Fruit fly (Drosophila melanogaster) whole organism: ENCODE results near the gene CG5510.

Experiments used
- CG8478 ChIP-seq: fragments of >200 bp; optimal IDR thresholded peaks from 2 replicates; lab custom pipeline; 2018; ENCODE audit warnings: inconsistent platforms
- Dll ChIP-seq: fragments of >200 bp; optimal IDR thresholded peaks from 2 replicates; lab custom pipeline; 2017
- EcR ChIP-seq, 2 experiments: fragments of >200 bp; optimal IDR thresholded peaks; 2 replicates each; lab custom pipeline; 2017; ENCODE audit warnings: missing biosample characterization in 2 of 2, missing genetic modification characterization in 2 of 2, missing genetic modification reagents in 2 of 2
- pan ChIP-seq: fragments of >200 bp; optimal IDR thresholded peaks from 2 replicates; lab custom pipeline; 2017
- psq ChIP-seq: fragments of >200 bp; optimal IDR thresholded peaks from 2 replicates; lab custom pipeline; 2017
- usp ChIP-seq: fragments of >200 bp; optimal IDR thresholded peaks from 2 replicates; lab custom pipeline; 2017; ENCODE audit warnings: missing biosample characterization, missing genetic modification characterization, mixed read lengths

Gene CG5510

dm6 chr3R:24169362-24169761 lies at the start of gene CG5510:
Gene CG5510, minus strand, starts transcription at chr3R:24169562.
- no peak for TF ChIP-seq Dll (lab: Kevin White, UChicago)
- TF ChIP-seq psq: no peak
- no peak for TF ChIP-seq EcR (GFP tag; optimal IDR thresholded peaks at IDR 0.05; lab: Kevin White, UChicago)
- no peak for TF ChIP-seq pan (lab: Kevin White, UChicago)
- no peak for TF ChIP-seq CG8478
- no peak for TF ChIP-seq usp (GFP tag; lab: Kevin White, UChicago)

dm6 chr3R:24219093-24219492 lies 49.7 kb upstream of the CG5510 start:
- no peak for TF ChIP-seq pan (lab: Kevin White, UChicago)
- TF ChIP-seq usp (GFP tag; lab: Kevin White, UChicago): no peak
- no peak for TF ChIP-seq Dll (lab: Kevin White, UChicago)
- no peak for TF ChIP-seq psq
- TF ChIP-seq EcR (GFP tag; optimal IDR thresholded peaks at IDR 0.05; lab: Kevin White, UChicago): no peak
- TF ChIP-seq CG8478: no peak

- no peak for TF ChIP-seq usp (GFP tag; lab: Kevin White, UChicago)
- TF ChIP-seq Dll (lab: Kevin White, UChicago): peak; percentile 74
Measured at dm6 chr3R:24218565-24218964, 49.2 kb upstream of the CG5510 start, which contains the start of gene CG17786. Gene CG17786, minus strand, starts transcription at chr3R:24218718.

- TF ChIP-seq pan (lab: Kevin White, UChicago) (no peak), psq (no peak), Dll (lab: Kevin White, UChicago) (no peak), usp (GFP tag; lab: Kevin White, UChicago) (no peak), CG8478 (no peak), EcR (GFP tag; optimal IDR thresholded peaks at IDR 0.05; lab: Kevin White, UChicago) (no peak)
Measured at dm6 chr3R:24216017-24216416, 46.7 kb upstream of the CG5510 start.

- TF ChIP-seq usp (GFP tag; lab: Kevin White, UChicago): no peak
- TF ChIP-seq EcR (GFP tag; optimal IDR thresholded peaks at IDR 0.05; lab: Kevin White, UChicago): no peak
- TF ChIP-seq psq: no peak
Measured at dm6 chr3R:24213644-24214043, 44.3 kb upstream of the CG5510 start.

dm6 chr3R:24206341-24207114 lies 37.2 kb upstream of the CG5510 start:
- no peak for TF ChIP-seq CG8478
- TF ChIP-seq psq: no peak
- no peak for TF ChIP-seq EcR (GFP tag; optimal IDR thresholded peaks at IDR 0.05; lab: Kevin White, UChicago)
- no peak for TF ChIP-seq pan (lab: Kevin White, UChicago)

- TF ChIP-seq pan (lab: Kevin White, UChicago) (peak; percentile 90), usp (GFP tag; lab: Kevin White, UChicago) (no peak)
Measured at dm6 chr3R:24205935-24206334, 36.6 kb upstream of the CG5510 start.

- TF ChIP-seq CG8478 (no peak), pan (lab: Kevin White, UChicago) (no peak), EcR (GFP tag; optimal IDR thresholded peaks at IDR 0.05; lab: Kevin White, UChicago) (no peak), Dll (lab: Kevin White, UChicago) (peak; percentile 38)
Measured at dm6 chr3R:24205234-24205894, 36.0 kb upstream of the CG5510 start.

dm6 chr3R:24204022-24204421 lies 34.7 kb upstream of the CG5510 start:
- TF ChIP-seq CG8478: no peak
- no peak for TF ChIP-seq pan (lab: Kevin White, UChicago)
- TF ChIP-seq Dll (lab: Kevin White, UChicago): no peak

- no peak for TF ChIP-seq usp (GFP tag; lab: Kevin White, UChicago)
- no peak for TF ChIP-seq EcR (GFP tag; optimal IDR thresholded peaks at IDR 0.05; lab: Kevin White, UChicago)
- TF ChIP-seq Dll (lab: Kevin White, UChicago): no peak
- TF ChIP-seq psq: no peak
- no peak for TF ChIP-seq CG8478
- TF ChIP-seq pan (lab: Kevin White, UChicago): no peak
Measured at dm6 chr3R:24203426-24203825, 34.1 kb upstream of the CG5510 start.

- TF ChIP-seq Dll (lab: Kevin White, UChicago): no peak
- TF ChIP-seq pan (lab: Kevin White, UChicago): no peak
- TF ChIP-seq usp (GFP tag; lab: Kevin White, UChicago): no peak
- no peak for TF ChIP-seq CG8478
- TF ChIP-seq psq: no peak
- no peak for TF ChIP-seq EcR (GFP tag; optimal IDR thresholded peaks at IDR 0.05; lab: Kevin White, UChicago)
Measured at dm6 chr3R:24202723-24203122, 33.4 kb upstream of the CG5510 start.

- no peak for TF ChIP-seq pan (lab: Kevin White, UChicago)
- TF ChIP-seq psq: no peak
- no peak for TF ChIP-seq usp (GFP tag; lab: Kevin White, UChicago)
- no peak for TF ChIP-seq EcR (GFP tag; optimal IDR thresholded peaks at IDR 0.05; lab: Kevin White, UChicago)
Measured at dm6 chr3R:24193373-24193879, 24.1 kb upstream of the CG5510 start, which contains the start of the genes SMC6 and CG6204. Gene SMC6, minus strand, starts transcription at chr3R:24193423. Gene CG6204, plus strand, starts transcription at chr3R:24193832.

dm6 chr3R:24188619-24189018 lies 19.3 kb upstream of the CG5510 start, which contains the start of gene CG5515:
Gene CG5515, minus strand, starts transcription at chr3R:24188896.
- no peak for TF ChIP-seq Dll (lab: Kevin White, UChicago)
- no peak for TF ChIP-seq CG8478
- no peak for TF ChIP-seq psq
- no peak for TF ChIP-seq usp (GFP tag; lab: Kevin White, UChicago)
- TF ChIP-seq EcR (GFP tag; optimal IDR thresholded peaks at IDR 0.05; lab: Kevin White, UChicago): no peak
- TF ChIP-seq pan (lab: Kevin White, UChicago): no peak
